Worm (Caenorhabditis elegans) whole organism, late embryonic: ENCODE data around the gene pha-4.

ENCODE experiments used
- Y22D7AL.16 ChIP-seq: sonication (generic microtip); optimal IDR thresholded peaks from 2 replicates; lab custom pipeline; 2016; ENCODE audit warnings: missing genetic modification characterization, missing compliant biosample characterization
- nhr-11 ChIP-seq: fragments of 150-350 bp; optimal IDR thresholded peaks from 2 replicates; lab custom pipeline; 2014; ENCODE audit warnings: missing biosample characterization, missing genetic modification characterization
- sdc-2 ChIP-seq: sonication (generic microtip); optimal IDR thresholded peaks from 2 replicates; lab custom pipeline; 2016; ENCODE audit warnings: missing genotype, missing genetic modification characterization, missing compliant biosample characterization

ce11 chrV:20761758-20762157, 8.9 kb downstream of the pha-4 start:
- TF ChIP-seq nhr-11 (tag; lab: Kevin White, UChicago) (no peak), Y22D7AL.16 (tag; lab: Kevin White, UChicago) (no peak), sdc-2 (tag; lab: Kevin White, UChicago) (no peak)
